Worm (Caenorhabditis elegans): ENCODE results near the gene mrps-11.

DNA sequence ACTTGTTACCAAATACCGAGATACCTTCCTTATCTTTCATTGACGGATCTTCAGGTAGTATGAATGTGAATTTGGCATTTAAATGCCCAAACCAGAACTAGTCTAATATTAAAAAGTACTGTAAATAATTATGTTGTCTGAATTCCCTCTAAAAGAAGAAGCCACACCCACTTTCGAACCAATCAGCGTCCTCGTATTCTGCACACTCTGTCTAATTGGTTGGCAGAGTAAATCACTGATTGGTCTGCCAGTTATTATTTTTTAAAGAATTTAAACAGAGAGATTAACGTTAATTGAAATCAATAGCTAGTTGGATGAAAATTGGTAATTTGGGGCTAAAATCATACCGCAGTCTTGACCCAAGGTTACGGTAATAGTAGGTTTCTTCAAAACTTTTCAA lies 11.3 kb upstream of the mrps-11 start:
- TF ChIP-seq elt-1 (tag; optimal IDR thresholded peaks at IDR 0.05), result no peak
- TF ChIP-seq lin-13 (GFP tag; optimal IDR thresholded peaks at IDR 0.05), result no peak
- TF ChIP-seq nhr-77 (tag; optimal IDR thresholded peaks at IDR 0.05), result no peak
- TF ChIP-seq ama-1 (optimal IDR thresholded peaks at IDR 0.05), result no peak
- TF ChIP-seq nhr-129 (tag; optimal IDR thresholded peaks at IDR 0.05), result no peak
- TF ChIP-seq skn-1 (tag; optimal IDR thresholded peaks at IDR 0.05), result no peak

Data from whole organism, L2 larva.